Fruit fly (Drosophila melanogaster) whole organism, wandering third instar larva: Measurements from ENCODE around the gene sals.
A peak's percentile ranks its signal among the peaks of the same experiment; 100 is the strongest.

Source experiments
- Abd-B ChIP-seq: fragments of >200 bp; optimal IDR thresholded peaks from 2 replicates; lab custom pipeline; 2017; ENCODE audit warnings: missing biosample characterization, missing genetic modification characterization
- CG32264 ChIP-seq: fragments of 200-800 bp; sonication (Bioruptor generic); optimal IDR thresholded peaks from 2 replicates; lab custom pipeline; 2016; ENCODE audit warnings: missing biosample characterization, missing genetic modification characterization
- CG9705 ChIP-seq: fragments of 200-800 bp; sonication (Bioruptor generic); optimal IDR thresholded peaks from 2 replicates; lab custom pipeline; 2018; ENCODE audit warnings: missing biosample characterization, mild to moderate bottlenecking, missing genetic modification characterization
- CrebA ChIP-seq: fragments of 200-800 bp; sonication (Bioruptor generic); optimal IDR thresholded peaks from 2 replicates; lab custom pipeline; 2016; ENCODE audit warnings: missing biosample characterization, mild to moderate bottlenecking, missing genetic modification characterization, borderline replicate concordance
- Dfd ChIP-seq: fragments of >200 bp; optimal IDR thresholded peaks from 2 replicates; lab custom pipeline; 2017; ENCODE audit warnings: missing biosample characterization, missing genetic modification characterization
- Dif ChIP-seq: fragments of 200-275, 200-300 bp; sonication (Bioruptor generic); optimal IDR thresholded peaks from 2 replicates; lab custom pipeline; 2018; ENCODE audit warnings: missing biosample characterization, missing genetic modification characterization; ENCODE audit not compliant: partially characterized antibody
- GATAd ChIP-seq: sonication (Bioruptor generic); optimal IDR thresholded peaks from 2 replicates; lab custom pipeline; 2016; ENCODE audit warnings: missing biosample characterization, missing genetic modification characterization
- HLH106 ChIP-seq: fragments of 200-800 bp; optimal IDR thresholded peaks from 3 replicates; lab custom pipeline; 2019; ENCODE audit warnings: missing biosample characterization, mild to moderate bottlenecking, missing genetic modification characterization, moderate library complexity
- Hnf4 ChIP-seq: fragments of 200-800 bp; sonication (Bioruptor generic); optimal IDR thresholded peaks from 2 replicates; lab custom pipeline; 2016; ENCODE audit warnings: missing biosample characterization, mild to moderate bottlenecking, missing genetic modification characterization
- Hr78 ChIP-seq: fragments of >200 bp; optimal IDR thresholded peaks from 2 replicates; lab custom pipeline; 2017; ENCODE audit warnings: missing biosample characterization, missing genetic modification characterization
- Hr83 ChIP-seq: fragments of 200-300 bp; sonication (Bioruptor generic); optimal IDR thresholded peaks from 2 replicates; lab custom pipeline; 2016; ENCODE audit warnings: missing biosample characterization, mild to moderate bottlenecking, missing genetic modification characterization, moderate library complexity; ENCODE audit not compliant: poor library complexity, severe bottlenecking
- Jra ChIP-seq: sonication (Bioruptor generic); optimal IDR thresholded peaks from 2 replicates; lab custom pipeline; 2016; ENCODE audit warnings: missing biosample characterization, missing genetic modification characterization
- Mio ChIP-seq: sonication (Bioruptor generic); optimal IDR thresholded peaks from 2 replicates; lab custom pipeline; 2016; ENCODE audit warnings: missing biosample characterization, missing genetic modification characterization
- Myc ChIP-seq: fragments of >200 bp; optimal IDR thresholded peaks from 2 replicates; lab custom pipeline; 2017
- N ChIP-seq: fragments of >200 bp; optimal IDR thresholded peaks from 2 replicates; lab custom pipeline; 2018; ENCODE audit warnings: missing biosample characterization, missing external identifiers, missing genetic modification characterization
- OdsH ChIP-seq: fragments of 200-800 bp; sonication (Bioruptor generic); optimal IDR thresholded peaks from 2 replicates; lab custom pipeline; 2016; ENCODE audit warnings: missing biosample characterization, mild to moderate bottlenecking, missing genetic modification characterization
- Rel ChIP-seq, 2 experiments: fragments of 200-800 bp; sonication (Bioruptor generic) in 1 of 2; optimal IDR thresholded peaks; 2 replicates in 1 of 2; 3 replicates in 1 of 2; lab custom pipeline; 2016 to 2019; ENCODE audit warnings: mild to moderate bottlenecking in 2 of 2, missing biosample characterization in 2 of 2, missing genetic modification characterization in 2 of 2, moderate library complexity in 1 of 2
- Sp1 ChIP-seq: fragments of 200-800 bp; sonication (Bioruptor generic); optimal IDR thresholded peaks from 3 replicates; lab custom pipeline; 2019; ENCODE audit warnings: missing biosample characterization, mild to moderate bottlenecking, missing genetic modification characterization, moderate library complexity
- Vsx2 ChIP-seq: fragments of 200-300, 225-300 bp; sonication (Bioruptor generic); optimal IDR thresholded peaks from 2 replicates; lab custom pipeline; 2018; ENCODE audit warnings: missing biosample characterization, missing genetic modification characterization; ENCODE audit not compliant: partially characterized antibody
- br ChIP-seq: fragments of 200-800 bp; sonication (Bioruptor generic); optimal IDR thresholded peaks from 2 replicates; lab custom pipeline; 2016; ENCODE audit warnings: missing biosample characterization, missing genetic modification characterization
- brk ChIP-seq: fragments of 200-800 bp; sonication (Bioruptor generic); optimal IDR thresholded peaks from 2 replicates; lab custom pipeline; 2016; ENCODE audit warnings: missing biosample characterization, mild to moderate bottlenecking, missing genetic modification characterization
- dl ChIP-seq, 2 experiments: fragments of 175-275, 200-275 bp in 1 of 2; fragments of 200-275 bp in 1 of 2; sonication (Bioruptor generic); optimal IDR thresholded peaks; lab custom pipeline; 2018; ENCODE audit warnings: mild to moderate bottlenecking in 2 of 2, missing biosample characterization in 2 of 2, missing genetic modification characterization in 2 of 2, moderate library complexity in 2 of 2; ENCODE audit not compliant: partially characterized antibody in 2 of 2, insufficient read depth in 1 of 2
- dmrt93B ChIP-seq: fragments of 200-800 bp; sonication (Bioruptor generic); optimal IDR thresholded peaks from 2 replicates; lab custom pipeline; 2018; ENCODE audit warnings: missing biosample characterization, mild to moderate bottlenecking, missing genetic modification characterization
- dsf ChIP-seq: sonication (Bioruptor generic); optimal IDR thresholded peaks from 2 replicates; lab custom pipeline; 2016; ENCODE audit warnings: missing biosample characterization, missing genetic modification characterization, borderline replicate concordance
- ey ChIP-seq: fragments of 200-800 bp; sonication (Bioruptor generic); optimal IDR thresholded peaks from 2 replicates; lab custom pipeline; 2016; ENCODE audit warnings: missing biosample characterization, missing genetic modification characterization
- foxo ChIP-seq, 2 experiments: fragments of 200-800 bp; sonication (Bioruptor generic); optimal IDR thresholded peaks; 2 replicates in 1 of 2; 3 replicates in 1 of 2; lab custom pipeline; 2016 to 2017; ENCODE audit warnings: missing biosample characterization in 2 of 2, missing genetic modification characterization in 2 of 2
- fru ChIP-seq: fragments of 200-800 bp; sonication (Bioruptor generic); optimal IDR thresholded peaks from 3 replicates; lab custom pipeline; 2016; ENCODE audit warnings: missing biosample characterization, mild to moderate bottlenecking, missing genetic modification characterization
- h ChIP-seq: fragments of 200-800 bp; sonication (Bioruptor generic); optimal IDR thresholded peaks from 3 replicates; lab custom pipeline; 2016; ENCODE audit warnings: missing biosample characterization, mild to moderate bottlenecking, missing genetic modification characterization
- jim ChIP-seq: fragments of 175-275, 200-325 bp; sonication (Bioruptor generic); optimal IDR thresholded peaks from 2 replicates; lab custom pipeline; 2016; ENCODE audit warnings: missing biosample characterization, mild to moderate bottlenecking, missing genetic modification characterization
- lola ChIP-seq: fragments of >200 bp; optimal IDR thresholded peaks from 2 replicates; lab custom pipeline; 2017; ENCODE audit warnings: missing biosample characterization, missing genetic modification characterization
- pan ChIP-seq: fragments of >200 bp; optimal IDR thresholded peaks from 2 replicates; lab custom pipeline; 2017
- psq ChIP-seq: fragments of 200-800 bp; sonication (Bioruptor generic); optimal IDR thresholded peaks from 3 replicates; lab custom pipeline; 2017; ENCODE audit warnings: missing biosample characterization, mild to moderate bottlenecking, missing genetic modification characterization, moderate library complexity
- rgr ChIP-seq: fragments of 200-800 bp; sonication (Bioruptor generic); optimal IDR thresholded peaks from 3 replicates; lab custom pipeline; 2016; ENCODE audit warnings: missing biosample characterization, mild to moderate bottlenecking, missing genetic modification characterization
- sage ChIP-seq: fragments of 200-800 bp; sonication (Bioruptor generic); optimal IDR thresholded peaks from 2 replicates; lab custom pipeline; 2016; ENCODE audit warnings: missing biosample characterization, mild to moderate bottlenecking, missing genetic modification characterization
- sv ChIP-seq: fragments of 200-800 bp; sonication (Bioruptor generic); optimal IDR thresholded peaks from 3 replicates; lab custom pipeline; 2016; ENCODE audit warnings: missing biosample characterization, missing genetic modification characterization
- tai ChIP-seq: sonication (Bioruptor generic); optimal IDR thresholded peaks from 2 replicates; lab custom pipeline; 2016; ENCODE audit warnings: missing biosample characterization, missing genetic modification characterization
- usp ChIP-seq: fragments of >200 bp; optimal IDR thresholded peaks from 2 replicates; lab custom pipeline; 2017; ENCODE audit warnings: missing biosample characterization, missing genetic modification characterization
- woc ChIP-seq: sonication (Bioruptor generic); optimal IDR thresholded peaks from 2 replicates; lab custom pipeline; 2016; ENCODE audit warnings: missing biosample characterization, mild to moderate bottlenecking, missing genetic modification characterization

sals gene

DNA sequence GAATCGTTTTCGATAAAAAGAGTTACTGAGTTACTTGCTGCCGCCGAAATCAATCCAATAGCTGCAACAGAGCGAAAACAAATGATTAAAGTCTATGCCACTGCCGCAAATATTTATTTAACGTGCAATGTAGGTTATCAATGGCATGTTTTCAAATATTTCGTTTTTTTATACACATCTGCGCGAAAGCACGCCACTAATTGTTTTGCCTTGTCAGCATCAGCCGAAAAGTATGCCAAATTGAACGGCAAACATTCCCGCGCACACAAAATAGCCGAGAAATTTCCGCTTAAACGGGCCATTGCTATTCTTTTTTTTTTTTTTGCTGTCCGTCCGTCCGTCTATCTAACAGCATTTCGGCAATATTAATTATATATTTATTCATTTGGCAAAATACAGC is 450 bp upstream of the sals start:
- peak; percentile 62 for TF ChIP-seq N (GFP tag; lab: Kevin White, UChicago)
- no peak for TF ChIP-seq Hr78 (GFP tag; lab: Kevin White, UChicago)
- TF ChIP-seq Vsx2 = peak; percentile 53
- TF ChIP-seq br = no peak
- TF ChIP-seq rgr (GFP tag; lab: Kevin White, UChicago) = no peak
- no peak for TF ChIP-seq Rel (GFP tag; optimal IDR thresholded peaks at IDR 0.05; lab: Kevin White, UChicago)
- TF ChIP-seq Rel (tag; optimal IDR thresholded peaks at IDR 0.05; lab: Kevin White, UChicago) = no peak
- TF ChIP-seq Myc (lab: Kevin White, UChicago) = peak; percentile 80
- TF ChIP-seq usp (GFP tag; lab: Kevin White, UChicago) = no peak

- TF ChIP-seq Sp1 (GFP tag; lab: Kevin White, UChicago) (peak; percentile 64), tai (no peak), pan (no peak), CrebA (GFP tag; lab: Kevin White, UChicago) (peak; percentile 59), Mio (GFP tag; lab: Kevin White, UChicago) (no peak), GATAd (GFP tag; lab: Kevin White, UChicago) (no peak), Hr78 (GFP tag; lab: Kevin White, UChicago) (no peak), Jra (GFP tag; lab: Kevin White, UChicago) (no peak), dmrt93B (no peak), lola (no peak), h (GFP tag; lab: Kevin White, UChicago) (no peak), rgr (GFP tag; lab: Kevin White, UChicago) (no peak), ey (no peak), Rel (GFP tag; optimal IDR thresholded peaks at IDR 0.05; lab: Kevin White, UChicago) (no peak), Rel (tag; optimal IDR thresholded peaks at IDR 0.05; lab: Kevin White, UChicago) (peak; percentile 15), sv (no peak), CG9705 (GFP tag; lab: Kevin White, UChicago) (no peak), fru (no peak), Vsx2 (peak; percentile 25), brk (GFP tag; lab: Kevin White, UChicago) (peak; percentile 50), dl (GFP tag; optimal IDR thresholded peaks at IDR 0.05; lab: Kevin White, UChicago; ENCODE audit: insufficient read depth in 1 of 2, partially characterized antibody in 2 of 2) (no peak), psq (GFP tag; lab: Kevin White, UChicago) (peak; percentile 90), foxo (GFP tag; optimal IDR thresholded peaks at IDR 0.05; lab: Kevin White, UChicago) (no peak), usp (GFP tag; lab: Kevin White, UChicago) (no peak), br (no peak), sage (no peak), Dfd (GFP tag; lab: Kevin White, UChicago) (no peak), OdsH (no peak), jim (peak; percentile 72), dsf (no peak), Hr83 (GFP tag; lab: Kevin White, UChicago) (no peak), Abd-B (GFP tag; lab: Kevin White, UChicago) (no peak), N (GFP tag; lab: Kevin White, UChicago) (no peak), CG32264 (GFP tag; lab: Kevin White, UChicago) (no peak), HLH106 (tag; lab: Kevin White, UChicago) (no peak), Dif (GFP tag; lab: Kevin White, UChicago) (peak; percentile 13), Hnf4 (GFP tag; lab: Kevin White, UChicago) (no peak), woc (no peak), Myc (lab: Kevin White, UChicago) (no peak)
Measured at dm6 chr3R:11449688-11450087, 1.9 kb downstream of the sals start.

DNA sequence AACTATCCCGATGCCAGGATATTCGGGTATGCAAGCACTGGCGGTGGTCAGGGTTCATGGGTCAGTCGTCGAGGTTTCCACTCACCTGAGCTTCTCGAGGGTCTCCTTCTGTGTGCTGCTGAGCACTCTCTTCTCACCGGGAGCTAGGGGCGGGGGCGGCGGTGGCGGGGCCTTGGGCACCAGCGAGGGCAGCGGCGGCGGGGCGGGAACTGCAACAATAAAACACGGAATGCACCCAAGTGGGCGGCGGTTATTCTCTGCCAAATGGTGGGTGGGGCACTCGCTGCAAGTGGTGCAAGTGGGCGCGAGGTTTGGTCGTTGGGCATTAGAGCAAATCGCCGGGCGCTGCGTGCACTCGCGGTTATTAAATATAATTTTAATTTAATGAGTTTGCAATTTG is 10.6 kb downstream of the sals start:
- TF ChIP-seq Hnf4 (GFP tag; lab: Kevin White, UChicago) = no peak
- no peak for TF ChIP-seq usp (GFP tag; lab: Kevin White, UChicago)
- TF ChIP-seq HLH106 (tag; lab: Kevin White, UChicago) = no peak
- TF ChIP-seq dsf = no peak
- TF ChIP-seq Dfd (GFP tag; lab: Kevin White, UChicago) = peak; percentile 93
